Fruit fly (Drosophila melanogaster) S2 (cell line): ENCODE measurements around the gene CG16865.

ENCODE experiments used
- CG8478 ChIP-seq: fragments of >200 bp; optimal IDR thresholded peaks from 2 replicates; lab custom pipeline; 2018
- CTCF ChIP-seq, 2 experiments: fragments of >200 bp; optimal IDR thresholded peaks; 2 replicates each; lab custom pipeline; 2018

DNA sequence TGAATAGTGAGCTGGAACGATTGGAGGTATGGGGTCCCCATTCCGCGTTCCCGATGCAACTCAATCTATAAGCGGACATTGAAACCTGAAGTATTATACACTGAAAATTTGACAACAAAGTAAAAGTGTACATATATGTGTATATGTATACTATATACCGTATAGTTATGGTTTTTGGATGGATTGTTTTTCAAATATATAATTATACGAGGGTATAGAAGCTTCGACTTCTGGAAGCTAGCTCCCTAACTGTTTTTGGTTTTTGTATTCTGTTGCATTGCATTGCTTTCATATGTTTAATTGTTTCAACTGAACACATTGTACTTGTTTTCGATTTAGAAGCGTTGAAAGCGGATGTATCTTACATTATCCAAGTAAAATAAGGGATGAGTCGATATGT is 1.8 kb downstream of the CG16865 start, which contains the start of gene CG16888:
- TF ChIP-seq CG8478 (no peak), CTCF (optimal IDR thresholded peaks at IDR 0.05; lab: Kevin White, UChicago) (no peak)
